Worm (Caenorhabditis elegans) whole organism, L2 larva: Measurements from ENCODE around the gene C36C5.15.

Experiments
- F13H6.1 ChIP-seq: sonication (generic microtip); optimal IDR thresholded peaks from 2 replicates; lab custom pipeline; 2016; ENCODE audit warnings: missing genetic modification characterization, missing compliant biosample characterization
- R02D3.7 ChIP-seq: fragments of 150-350 bp; optimal IDR thresholded peaks from 2 replicates; lab custom pipeline; 2014; ENCODE audit warnings: missing biosample characterization, missing genetic modification characterization
- ZK546.5 ChIP-seq: sonication (generic microtip); optimal IDR thresholded peaks from 2 replicates; lab custom pipeline; 2017; ENCODE audit warnings: missing biosample characterization, missing genetic modification characterization
- alr-1 ChIP-seq: fragments of 150-350 bp; optimal IDR thresholded peaks from 2 replicates; lab custom pipeline; 2014; ENCODE audit warnings: missing biosample characterization, missing genetic modification characterization
- aly-2 ChIP-seq: fragments of 150-350 bp; optimal IDR thresholded peaks from 2 replicates; lab custom pipeline; 2014; ENCODE audit warnings: missing biosample characterization, missing genetic modification characterization
- ama-1 ChIP-seq: fragments of 150-350 bp; optimal IDR thresholded peaks from 2 replicates; lab custom pipeline; 2018; ENCODE audit warnings: inconsistent platforms
- blmp-1 ChIP-seq: sonication (generic microtip); optimal IDR thresholded peaks from 2 replicates; lab custom pipeline; 2017; ENCODE audit warnings: missing genetic modification characterization, mild to moderate bottlenecking, missing compliant biosample characterization, antibody characterized with exemption, moderate library complexity; ENCODE audit not compliant: insufficient read depth
- ceh-16 ChIP-seq: fragments of 150-350 bp; optimal IDR thresholded peaks from 2 replicates; lab custom pipeline; 2014; ENCODE audit warnings: missing biosample characterization, missing genetic modification characterization
- crh-2 ChIP-seq: sonication (generic microtip); optimal IDR thresholded peaks from 2 replicates; lab custom pipeline; 2017; ENCODE audit warnings: missing biosample characterization, missing genetic modification characterization
- dmd-4 ChIP-seq: sonication (generic microtip); optimal IDR thresholded peaks from 2 replicates; lab custom pipeline; 2017; ENCODE audit warnings: missing biosample characterization, missing genetic modification characterization
- egl-27 ChIP-seq: sonication (generic microtip); optimal IDR thresholded peaks from 3 replicates; lab custom pipeline; 2017; ENCODE audit warnings: missing biosample characterization, missing genetic modification reagents, missing genetic modification characterization
- elt-1 ChIP-seq: fragments of 150-350 bp; optimal IDR thresholded peaks from 2 replicates; lab custom pipeline; 2014; ENCODE audit warnings: missing biosample characterization, missing genetic modification characterization
- elt-3 ChIP-seq: sonication (generic microtip); optimal IDR thresholded peaks from 2 replicates; lab custom pipeline; 2017; ENCODE audit warnings: missing biosample characterization, missing genetic modification characterization
- fos-1 ChIP-seq: fragments of 150-350 bp; optimal IDR thresholded peaks from 2 replicates; lab custom pipeline; 2014; ENCODE audit warnings: missing biosample characterization, missing genetic modification characterization
- gmeb-1 ChIP-seq: fragments of 150-350 bp; optimal IDR thresholded peaks from 2 replicates; lab custom pipeline; 2014; ENCODE audit warnings: missing biosample characterization, missing genetic modification characterization
- lin-11 ChIP-seq: fragments of 150-350 bp; sonication (generic microtip); optimal IDR thresholded peaks from 2 replicates; lab custom pipeline; 2014; ENCODE audit warnings: missing biosample characterization, missing genetic modification characterization, inconsistent platforms, mixed read lengths
- lin-13 ChIP-seq: fragments of 150-350 bp; optimal IDR thresholded peaks from 2 replicates; lab custom pipeline; 2014; ENCODE audit warnings: missing biosample characterization, missing genetic modification reagents, missing genetic modification characterization
- lin-39 ChIP-seq: fragments of 150-350 bp; optimal IDR thresholded peaks from 2 replicates; lab custom pipeline; 2014; ENCODE audit warnings: missing biosample characterization, missing genetic modification reagents, missing genetic modification characterization
- lsy-2 ChIP-seq, 2 experiments: fragments of 150-350 bp in 1 of 2; sonication (generic microtip) in 1 of 2; optimal IDR thresholded peaks; 2 replicates each; lab custom pipeline; 2014 to 2017; ENCODE audit warnings: missing biosample characterization in 2 of 2, missing genetic modification characterization in 2 of 2
- mab-5 ChIP-seq: fragments of 150-350 bp; optimal IDR thresholded peaks from 2 replicates; lab custom pipeline; 2014; ENCODE audit warnings: missing biosample characterization, missing genetic modification characterization
- mbf-1 ChIP-seq: sonication (generic microtip); optimal IDR thresholded peaks from 2 replicates; lab custom pipeline; 2017; ENCODE audit warnings: missing biosample characterization, missing genetic modification characterization
- mdl-1 ChIP-seq, 2 experiments: fragments of 150-350 bp in 1 of 2; sonication (generic microtip) in 1 of 2; optimal IDR thresholded peaks; 2 replicates each; lab custom pipeline; 2017; ENCODE audit warnings: missing biosample characterization in 2 of 2, missing genetic modification characterization in 2 of 2
- nhr-10 ChIP-seq: sonication (generic microtip); optimal IDR thresholded peaks from 2 replicates; lab custom pipeline; 2017; ENCODE audit warnings: missing biosample characterization, missing genetic modification characterization
- nhr-11 ChIP-seq: fragments of 150-350 bp; optimal IDR thresholded peaks from 2 replicates; lab custom pipeline; 2014; ENCODE audit warnings: missing biosample characterization, missing genetic modification characterization
- nhr-12 ChIP-seq: fragments of 150-350 bp; optimal IDR thresholded peaks from 2 replicates; lab custom pipeline; 2014; ENCODE audit warnings: missing biosample characterization, missing genetic modification characterization
- nhr-129 ChIP-seq: fragments of 150-350 bp; optimal IDR thresholded peaks from 2 replicates; lab custom pipeline; 2014; ENCODE audit warnings: missing biosample characterization, missing genetic modification characterization
- nhr-21 ChIP-seq: fragments of 150-350 bp; optimal IDR thresholded peaks from 2 replicates; lab custom pipeline; 2014; ENCODE audit warnings: missing biosample characterization, missing genetic modification characterization
- nhr-23 ChIP-seq: fragments of 150-350 bp; optimal IDR thresholded peaks from 2 replicates; lab custom pipeline; 2014; ENCODE audit warnings: missing biosample characterization, missing genetic modification reagents, missing genetic modification characterization
- nhr-237 ChIP-seq: fragments of 150-350 bp; optimal IDR thresholded peaks from 2 replicates; lab custom pipeline; 2014; ENCODE audit warnings: missing biosample characterization, missing genetic modification characterization
- nhr-25 ChIP-seq: fragments of 150-350 bp; sonication (generic microtip); optimal IDR thresholded peaks from 3 replicates; lab custom pipeline; 2014; ENCODE audit warnings: missing biosample characterization, missing genetic modification characterization
- nhr-6 ChIP-seq: fragments of 150-350 bp; optimal IDR thresholded peaks from 2 replicates; lab custom pipeline; 2014; ENCODE audit warnings: missing biosample characterization, missing genetic modification characterization
- sem-4 ChIP-seq: fragments of 150-350 bp; optimal IDR thresholded peaks from 2 replicates; lab custom pipeline; 2014; ENCODE audit warnings: missing biosample characterization, missing genetic modification reagents, missing genetic modification characterization
- skn-1 ChIP-seq: sonication (generic microtip); optimal IDR thresholded peaks from 2 replicates; lab custom pipeline; 2017; ENCODE audit warnings: missing biosample characterization, missing genetic modification characterization
- sma-3 ChIP-seq: sonication (generic microtip); optimal IDR thresholded peaks from 2 replicates; lab custom pipeline; 2016; ENCODE audit warnings: missing genetic modification reagents, missing genetic modification characterization, missing compliant biosample characterization
- sma-9 ChIP-seq, 2 experiments: fragments of 150-350 bp in 1 of 2; sonication (generic microtip) in 1 of 2; optimal IDR thresholded peaks; 2 replicates each; lab custom pipeline; 2014 to 2016; ENCODE audit warnings: missing genetic modification characterization in 2 of 2, mild to moderate bottlenecking in 1 of 2, missing biosample characterization in 1 of 2, missing compliant biosample characterization in 1 of 2, missing genetic modification reagents in 1 of 2, moderate library complexity in 1 of 2
- snpc-4 ChIP-seq: fragments of 150-350 bp; optimal IDR thresholded peaks from 2 replicates; lab custom pipeline; 2014; ENCODE audit warnings: missing biosample characterization, missing genetic modification characterization
- unc-55 ChIP-seq: fragments of 150-350 bp; sonication (generic microtip); optimal IDR thresholded peaks from 3 replicates; lab custom pipeline; 2014; ENCODE audit warnings: missing biosample characterization, missing genetic modification reagents, missing genetic modification characterization
- unc-62 ChIP-seq: fragments of 150-350 bp; optimal IDR thresholded peaks from 2 replicates; lab custom pipeline; 2014; ENCODE audit warnings: missing biosample characterization, missing genetic modification reagents, missing genetic modification characterization
- zag-1 ChIP-seq: fragments of 150-350 bp; optimal IDR thresholded peaks from 2 replicates; lab custom pipeline; 2014; ENCODE audit warnings: missing biosample characterization, missing genetic modification characterization
- ztf-1 ChIP-seq: fragments of 200-800 bp; sonication (Bioruptor generic); conservative IDR thresholded peaks from 2 replicates; pipeline ENCODE4 v1.3.6; 2022; ENCODE audit warnings: missing genetic modification characterization, missing compliant biosample characterization
- ztf-11 ChIP-seq: sonication (generic microtip); optimal IDR thresholded peaks from 2 replicates; lab custom pipeline; 2017; ENCODE audit warnings: missing biosample characterization, missing genetic modification characterization
- ztf-4 ChIP-seq: fragments of 150-350 bp; optimal IDR thresholded peaks from 2 replicates; lab custom pipeline; 2014; ENCODE audit warnings: missing biosample characterization, missing genetic modification characterization

The C36C5.15 gene

ce11 chrV:3168650-3169049 lies at the start of gene C36C5.15:
Gene C36C5.15, minus strand, starts transcription at chrV:3168750.
- TF ChIP-seq lin-13 (GFP tag; lab: Kevin White, UChicago) (no peak), nhr-6 (tag; lab: Kevin White, UChicago) (no peak)
- TF ChIP-seq, all 48 proteins: peak for 0

- TF ChIP-seq nhr-11 (tag; lab: Kevin White, UChicago) (no peak), nhr-23 (tag; lab: Kevin White, UChicago) (no peak), nhr-129 (tag; lab: Kevin White, UChicago) (no peak), lin-39 (no peak), nhr-237 (tag; lab: Kevin White, UChicago) (no peak), fos-1 (tag; lab: Kevin White, UChicago) (no peak), unc-62 (GFP tag; lab: Kevin White, UChicago) (no peak), mab-5 (tag; lab: Kevin White, UChicago) (no peak), lin-13 (GFP tag; lab: Kevin White, UChicago) (no peak), nhr-21 (tag; lab: Kevin White, UChicago) (no peak), gmeb-1 (tag; lab: Kevin White, UChicago) (no peak)
Measured at ce11 chrV:3210147-3210546, 41.6 kb upstream of the C36C5.15 start, which contains the start of gene apx-1. Gene apx-1, plus strand, starts transcription at chrV:3210196.

DNA sequence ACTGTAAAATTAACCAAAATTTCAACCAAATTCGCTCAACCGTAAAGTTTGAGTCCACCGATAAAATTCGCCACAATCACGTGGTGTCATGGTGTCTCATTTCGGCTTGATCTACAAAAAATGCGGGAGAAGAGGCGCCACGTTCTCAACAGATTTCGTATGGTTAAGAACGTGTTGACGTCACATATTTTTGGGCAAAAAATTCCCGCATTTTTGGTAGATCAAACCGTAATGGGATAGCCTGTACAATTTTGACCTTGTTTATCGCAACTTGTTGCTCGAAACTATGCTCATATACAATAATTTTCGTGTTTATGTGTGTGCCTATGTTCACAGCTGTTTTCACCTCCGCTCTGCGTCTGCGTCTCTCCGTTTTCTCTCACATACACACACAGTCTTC lies 40.4 kb upstream of the C36C5.15 start:
- peak; percentile 8 for TF ChIP-seq unc-55 (GFP tag; lab: Kevin White, UChicago)
- TF ChIP-seq ceh-16, result no peak
- TF ChIP-seq, all 48 proteins: peak for 1

DNA sequence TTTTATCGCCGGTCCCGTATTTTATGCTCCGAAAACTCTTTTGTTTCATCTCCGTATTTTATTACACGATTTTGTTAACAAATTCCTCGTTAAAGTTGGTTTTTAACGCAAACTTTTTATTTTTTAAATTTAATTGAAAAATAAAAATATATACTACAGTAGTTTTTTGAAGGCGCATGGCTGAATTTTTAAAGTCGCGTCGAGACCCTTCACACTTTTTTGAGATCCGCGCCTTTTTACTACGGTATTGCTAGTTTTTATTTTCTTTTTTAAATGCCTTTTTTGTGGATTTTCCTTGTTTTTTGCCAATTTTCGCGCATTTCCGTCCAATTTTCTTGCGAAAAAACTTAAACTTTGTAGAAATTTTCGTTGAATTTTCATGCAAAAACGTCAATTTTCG lies 35.9 kb upstream of the C36C5.15 start:
- TF ChIP-seq mab-5 (tag; lab: Kevin White, UChicago) (no peak), sma-3 (no peak), zag-1 (tag; lab: Kevin White, UChicago) (no peak), elt-3 (tag; lab: Kevin White, UChicago) (no peak), unc-62 (GFP tag; lab: Kevin White, UChicago) (no peak), ztf-11 (no peak), nhr-237 (tag; lab: Kevin White, UChicago) (no peak), lin-39 (no peak), skn-1 (tag; lab: Kevin White, UChicago) (no peak), mbf-1 (tag; lab: Kevin White, UChicago) (no peak), ztf-1 (GFP tag; lab: Robert Waterston, UW) (no peak), nhr-23 (tag; lab: Kevin White, UChicago) (no peak), nhr-21 (tag; lab: Kevin White, UChicago) (no peak), sem-4 (no peak), nhr-12 (tag; lab: Kevin White, UChicago) (no peak), alr-1 (no peak), nhr-25 (no peak)

ce11 chrV:3200323-3200722 lies 31.8 kb upstream of the C36C5.15 start, which contains the start of gene K08D9.4:
Gene K08D9.4, minus strand, starts transcription at chrV:3200423.
- no peak for TF ChIP-seq egl-27 (tag; lab: Kevin White, UChicago)
- no peak for TF ChIP-seq fos-1 (tag; lab: Kevin White, UChicago)
- no peak for TF ChIP-seq nhr-25
- TF ChIP-seq crh-2, result no peak
- no peak for TF ChIP-seq lsy-2 (tag; optimal IDR thresholded peaks at IDR 0.05; lab: Kevin White, UChicago)
- no peak for TF ChIP-seq lin-11
- no peak for TF ChIP-seq mdl-1 (tag; optimal IDR thresholded peaks at IDR 0.05; lab: Kevin White, UChicago)
- no peak for TF ChIP-seq ZK546.5
- no peak for TF ChIP-seq F13H6.1 (tag; lab: Kevin White, UChicago)
- no peak for TF ChIP-seq nhr-6 (tag; lab: Kevin White, UChicago)
- no peak for TF ChIP-seq ceh-16
- TF ChIP-seq, all 48 proteins: peak for 0

DNA sequence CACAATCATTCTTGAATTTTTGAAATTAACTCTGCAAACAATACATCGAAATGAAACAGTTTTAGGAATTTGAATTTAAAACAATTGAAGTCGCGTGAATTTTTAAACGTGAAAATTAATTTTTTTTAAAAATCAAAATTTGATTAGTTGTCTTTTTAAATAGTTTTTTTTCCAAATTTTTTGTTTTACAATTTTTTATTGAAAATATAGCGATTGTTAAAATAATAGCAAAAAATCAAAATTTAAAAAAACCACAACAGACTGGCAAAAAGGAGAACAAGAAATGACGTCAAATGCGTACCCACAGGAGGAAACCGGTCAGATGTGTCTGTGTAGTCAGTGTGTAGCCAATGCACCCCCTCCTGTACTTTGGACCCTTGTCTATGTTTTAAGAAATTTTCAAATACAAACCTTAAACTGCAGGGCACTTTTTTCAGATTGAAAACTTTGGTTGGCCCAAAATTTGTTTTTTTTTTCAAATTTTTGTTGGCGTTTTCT lies 28.3 kb upstream of the C36C5.15 start, which contains the start of the genes Y73C8B.1 and Y73C8B.5:
Y73C8B.1 (minus strand) TSS at position 51 of the 498 bp plus-strand sequence.
Y73C8B.5 (plus strand) TSS at position 437 of the 498 bp plus-strand sequence.
- TF ChIP-seq mab-5 (tag; lab: Kevin White, UChicago) (no peak), elt-3 (tag; lab: Kevin White, UChicago) (no peak), egl-27 (tag; lab: Kevin White, UChicago) (no peak), elt-1 (no peak), gmeb-1 (tag; lab: Kevin White, UChicago) (no peak), blmp-1 (tag; lab: Kevin White, UChicago) (no peak), nhr-11 (tag; lab: Kevin White, UChicago) (peak; percentile 47), dmd-4 (no peak), aly-2 (no peak), nhr-25 (peak; percentile 51), R02D3.7 (tag; lab: Kevin White, UChicago) (no peak), nhr-6 (tag; lab: Kevin White, UChicago) (no peak), ztf-1 (GFP tag; lab: Robert Waterston, UW) (no peak), ama-1 (no peak), unc-55 (GFP tag; lab: Kevin White, UChicago) (no peak), lsy-2 (tag; optimal IDR thresholded peaks at IDR 0.05; lab: Kevin White, UChicago) (peak in 1 of 2 experiments; percentile 14), ztf-4 (no peak), nhr-10 (no peak), nhr-23 (tag; lab: Kevin White, UChicago) (no peak), sma-9 (GFP tag; optimal IDR thresholded peaks at IDR 0.05; lab: Kevin White, UChicago) (peak; percentile 34), sma-9 (tag; optimal IDR thresholded peaks at IDR 0.05; lab: Kevin White, UChicago) (no peak), ZK546.5 (no peak), snpc-4 (tag; lab: Kevin White, UChicago) (no peak)
